Worm (Caenorhabditis elegans) whole organism, L3 larva: ENCODE measurements around the gene srsx-36.

Experiments
- R02D3.7 ChIP-seq: fragments of 150-350 bp; optimal IDR thresholded peaks from 2 replicates; lab custom pipeline; 2014; ENCODE audit warnings: missing biosample characterization, missing genetic modification characterization
- ZK546.5 ChIP-seq: sonication (generic microtip); optimal IDR thresholded peaks from 2 replicates; lab custom pipeline; 2017; ENCODE audit warnings: missing biosample characterization, missing genetic modification characterization
- aly-2 ChIP-seq: fragments of 150-350 bp; optimal IDR thresholded peaks from 2 replicates; lab custom pipeline; 2014; ENCODE audit warnings: missing biosample characterization, missing genetic modification characterization
- ama-1 ChIP-seq: fragments of 150-350 bp; optimal IDR thresholded peaks from 2 replicates; lab custom pipeline; 2018
- ceh-82 ChIP-seq: fragments of 150-350 bp; optimal IDR thresholded peaks from 2 replicates; lab custom pipeline; 2014; ENCODE audit warnings: missing biosample characterization, missing genetic modification characterization
- ceh-9 ChIP-seq: sonication (generic microtip); optimal IDR thresholded peaks from 2 replicates; lab custom pipeline; 2018; ENCODE audit warnings: missing biosample characterization, missing genetic modification characterization
- daf-12 ChIP-seq: fragments of 150-350 bp; optimal IDR thresholded peaks from 2 replicates; lab custom pipeline; 2014; ENCODE audit warnings: missing biosample characterization, missing genetic modification reagents, missing genetic modification characterization
- egl-27 ChIP-seq: sonication (generic microtip); optimal IDR thresholded peaks from 4 replicates; lab custom pipeline; 2017; ENCODE audit warnings: missing biosample characterization, missing genetic modification reagents, missing genetic modification characterization
- elt-3 ChIP-seq, 3 experiments: fragments of 150-350 bp in 1 of 3; sonication (generic microtip) in 2 of 3; optimal IDR thresholded peaks; 2 replicates in 2 of 3; 4 replicates in 1 of 3; lab custom pipeline; 2014 to 2017; ENCODE audit warnings: missing biosample characterization in 3 of 3, missing genetic modification characterization in 3 of 3
- eor-1 ChIP-seq, 2 experiments: fragments of 150-350 bp; optimal IDR thresholded peaks; 2 replicates each; lab custom pipeline; 2014 to 2018; ENCODE audit warnings: missing biosample characterization in 2 of 2, missing genetic modification characterization in 2 of 2
- fkh-10 ChIP-seq: sonication (generic microtip); optimal IDR thresholded peaks from 2 replicates; lab custom pipeline; 2017; ENCODE audit warnings: missing biosample characterization, missing genetic modification reagents, missing genetic modification characterization
- fkh-2 ChIP-seq: fragments of 150-350 bp; optimal IDR thresholded peaks from 2 replicates; lab custom pipeline; 2014; ENCODE audit warnings: missing biosample characterization, missing genetic modification reagents, missing genetic modification characterization
- fos-1 ChIP-seq: fragments of 150-350 bp; optimal IDR thresholded peaks from 2 replicates; lab custom pipeline; 2014; ENCODE audit warnings: missing biosample characterization, missing genetic modification characterization
- hmg-11 ChIP-seq: sonication (generic microtip); optimal IDR thresholded peaks from 2 replicates; lab custom pipeline; 2016; ENCODE audit warnings: missing genetic modification characterization, missing compliant biosample characterization
- lin-15B ChIP-seq: fragments of 150-350 bp; optimal IDR thresholded peaks from 2 replicates; lab custom pipeline; 2014; ENCODE audit warnings: missing biosample characterization, missing genetic modification characterization
- lsy-12 ChIP-seq: sonication (generic microtip); optimal IDR thresholded peaks from 2 replicates; lab custom pipeline; 2016; ENCODE audit warnings: mild to moderate bottlenecking, missing genetic modification characterization, missing compliant biosample characterization
- mdl-1 ChIP-seq: fragments of 150-350 bp; optimal IDR thresholded peaks from 2 replicates; lab custom pipeline; 2014; ENCODE audit warnings: missing biosample characterization, missing genetic modification characterization
- mml-1 ChIP-seq: fragments of 150-350 bp; sonication (generic microtip); optimal IDR thresholded peaks from 3 replicates; lab custom pipeline; 2014; ENCODE audit warnings: missing biosample characterization, missing genetic modification characterization
- nhr-11 ChIP-seq: fragments of 150-350 bp; optimal IDR thresholded peaks from 2 replicates; lab custom pipeline; 2014; ENCODE audit warnings: missing biosample characterization, missing genetic modification characterization
- nhr-12 ChIP-seq: fragments of 150-350 bp; optimal IDR thresholded peaks from 2 replicates; lab custom pipeline; 2014; ENCODE audit warnings: missing biosample characterization, missing genetic modification characterization
- nhr-237 ChIP-seq: fragments of 150-350 bp; optimal IDR thresholded peaks from 2 replicates; lab custom pipeline; 2014; ENCODE audit warnings: missing biosample characterization, missing genetic modification characterization
- nhr-25 ChIP-seq: sonication (generic microtip); optimal IDR thresholded peaks from 2 replicates; lab custom pipeline; 2017; ENCODE audit warnings: missing biosample characterization, missing genetic modification characterization
- nhr-28 ChIP-seq: fragments of 150-350 bp; optimal IDR thresholded peaks from 2 replicates; lab custom pipeline; 2014; ENCODE audit warnings: missing biosample characterization, missing genetic modification characterization
- nhr-43 ChIP-seq: sonication (generic microtip); optimal IDR thresholded peaks from 2 replicates; lab custom pipeline; 2016; ENCODE audit warnings: mild to moderate bottlenecking, missing genetic modification characterization, missing compliant biosample characterization; ENCODE audit not compliant: poor library complexity, severe bottlenecking
- nhr-76 ChIP-seq: fragments of 150-350 bp; sonication (generic microtip); optimal IDR thresholded peaks from 5 replicates; lab custom pipeline; 2014; ENCODE audit warnings: missing biosample characterization, missing genetic modification characterization
- nhr-77 ChIP-seq: fragments of 150-350 bp; optimal IDR thresholded peaks from 2 replicates; lab custom pipeline; 2014; ENCODE audit warnings: missing biosample characterization, missing genetic modification characterization
- pha-4 ChIP-seq: fragments of 150-350 bp; optimal IDR thresholded peaks from 2 replicates; lab custom pipeline; 2014; ENCODE audit warnings: missing biosample characterization, missing genetic modification reagents, missing genetic modification characterization
- pqm-1 ChIP-seq: fragments of 150-350 bp; optimal IDR thresholded peaks from 2 replicates; lab custom pipeline; 2017; ENCODE audit warnings: missing biosample characterization, missing genetic modification characterization, inconsistent platforms
- sea-2 ChIP-seq: fragments of 150-350 bp; sonication (generic microtip); optimal IDR thresholded peaks from 4 replicates; lab custom pipeline; 2014; ENCODE audit warnings: missing biosample characterization, missing genetic modification reagents, missing genetic modification characterization
- skn-1 ChIP-seq: fragments of 150-350 bp; optimal IDR thresholded peaks from 2 replicates; lab custom pipeline; 2014; ENCODE audit warnings: missing biosample characterization, missing genetic modification characterization
- snpc-4 ChIP-seq: fragments of 150-350 bp; optimal IDR thresholded peaks from 2 replicates; lab custom pipeline; 2014; ENCODE audit warnings: missing biosample characterization, missing genetic modification characterization
- tbx-2 ChIP-seq: sonication (generic microtip); optimal IDR thresholded peaks from 2 replicates; lab custom pipeline; 2016; ENCODE audit warnings: mild to moderate bottlenecking, missing genetic modification characterization, missing compliant biosample characterization
- unc-39 ChIP-seq: sonication (generic microtip); optimal IDR thresholded peaks from 4 replicates; lab custom pipeline; 2017; ENCODE audit warnings: missing biosample characterization, missing genetic modification characterization
- ztf-11 ChIP-seq: fragments of 150-350 bp; optimal IDR thresholded peaks from 2 replicates; lab custom pipeline; 2014; ENCODE audit warnings: missing biosample characterization, missing genetic modification characterization
- ztf-4 ChIP-seq: fragments of 150-350 bp; optimal IDR thresholded peaks from 2 replicates; lab custom pipeline; 2014; ENCODE audit warnings: missing biosample characterization, missing genetic modification characterization

The srsx-36 gene

ce11 chrV:15792409-15792808 lies 17.0 kb downstream of the srsx-36 start, which contains the start of gene T26E4.4:
T26E4.4 (minus strand) TSS chrV:15792509.
- TF ChIP-seq ceh-82 (tag; lab: Kevin White, UChicago) (no peak), nhr-43 (no peak), lin-15B (no peak), eor-1 (tag; optimal IDR thresholded peaks at IDR 0.05; lab: Kevin White, UChicago) (no peak), mdl-1 (tag; lab: Kevin White, UChicago) (no peak), pqm-1 (tag; lab: Kevin White, UChicago) (no peak), mml-1 (tag; lab: Kevin White, UChicago) (no peak), nhr-76 (tag; lab: Kevin White, UChicago) (no peak), unc-39 (tag; lab: Kevin White, UChicago) (no peak), nhr-237 (tag; lab: Kevin White, UChicago) (no peak), nhr-28 (no peak)

- TF ChIP-seq sea-2 (no peak), fkh-10 (GFP tag; lab: Kevin White, UChicago) (no peak), unc-39 (tag; lab: Kevin White, UChicago) (no peak), pqm-1 (tag; lab: Kevin White, UChicago) (no peak), fkh-2 (tag; lab: Kevin White, UChicago) (no peak), ama-1 (no peak), nhr-11 (tag; lab: Kevin White, UChicago) (no peak), nhr-12 (tag; lab: Kevin White, UChicago) (no peak), snpc-4 (tag; lab: Kevin White, UChicago) (no peak)
Measured at ce11 chrV:15782494-15782893, 26.9 kb downstream of the srsx-36 start, which contains the start of gene T26E4.3. T26E4.3 (plus strand) TSS chrV:15782794.

- TF ChIP-seq eor-1 (tag; optimal IDR thresholded peaks at IDR 0.05; lab: Kevin White, UChicago) (no peak), sea-2 (no peak), mml-1 (tag; lab: Kevin White, UChicago) (no peak), R02D3.7 (tag; lab: Kevin White, UChicago) (no peak), fkh-10 (GFP tag; lab: Kevin White, UChicago) (no peak), hmg-11 (tag; lab: Kevin White, UChicago) (no peak)
Measured at ce11 chrV:15781086-15781485, 28.4 kb downstream of the srsx-36 start, which contains the start of gene T26E4.2. T26E4.2 (plus strand) TSS chrV:15781386.

- no peak for TF ChIP-seq elt-3 (tag; optimal IDR thresholded peaks at IDR 0.05; lab: Kevin White, UChicago)
- no peak for TF ChIP-seq ceh-9 (tag; lab: Kevin White, UChicago)
- TF ChIP-seq nhr-25 (tag; lab: Kevin White, UChicago) = no peak
- TF ChIP-seq pqm-1 (tag; lab: Kevin White, UChicago) = no peak
- TF ChIP-seq skn-1 (tag; lab: Kevin White, UChicago) = no peak
- TF ChIP-seq sea-2 = no peak
- TF ChIP-seq tbx-2 (tag; lab: Kevin White, UChicago) = no peak
- no peak for TF ChIP-seq nhr-77 (tag; lab: Kevin White, UChicago)
- no peak for TF ChIP-seq pha-4 (tag; lab: Kevin White, UChicago)
- no peak for TF ChIP-seq unc-39 (tag; lab: Kevin White, UChicago)
- TF ChIP-seq ceh-82 (tag; lab: Kevin White, UChicago) = no peak
- TF ChIP-seq lin-15B = no peak
- TF ChIP-seq ama-1 = no peak
Measured at ce11 chrV:15779128-15779729, 30.2 kb downstream of the srsx-36 start, which contains the start of the genes nhr-285 and irld-52. nhr-285 (minus strand) TSS chrV:15779228. irld-52 (plus strand) TSS chrV:15779679.

ce11 chrV:15776651-15777050 lies 32.8 kb downstream of the srsx-36 start, which contains the start of gene nhr-283:
nhr-283 (minus strand) TSS chrV:15776751.
- TF ChIP-seq mdl-1 (tag; lab: Kevin White, UChicago) (no peak), snpc-4 (tag; lab: Kevin White, UChicago) (no peak), fos-1 (tag; lab: Kevin White, UChicago) (no peak), nhr-76 (tag; lab: Kevin White, UChicago) (no peak), mml-1 (tag; lab: Kevin White, UChicago) (no peak)

- no peak for TF ChIP-seq ceh-82 (tag; lab: Kevin White, UChicago)
- TF ChIP-seq lsy-12 (tag; lab: Kevin White, UChicago) = no peak
- no peak for TF ChIP-seq egl-27
- no peak for TF ChIP-seq ztf-4 (tag; lab: Kevin White, UChicago)
- no peak for TF ChIP-seq sea-2
- no peak for TF ChIP-seq tbx-2 (tag; lab: Kevin White, UChicago)
- TF ChIP-seq fos-1 (tag; lab: Kevin White, UChicago) = no peak
- no peak for TF ChIP-seq snpc-4 (tag; lab: Kevin White, UChicago)
- no peak for TF ChIP-seq nhr-43
- no peak for TF ChIP-seq daf-12 (tag; lab: Kevin White, UChicago)
- TF ChIP-seq ZK546.5 (tag; lab: Kevin White, UChicago) = no peak
- TF ChIP-seq elt-3 (tag; optimal IDR thresholded peaks at IDR 0.05; lab: Kevin White, UChicago) = no peak
- no peak for TF ChIP-seq nhr-11 (tag; lab: Kevin White, UChicago)
- no peak for TF ChIP-seq aly-2 (tag; lab: Kevin White, UChicago)
- TF ChIP-seq R02D3.7 (tag; lab: Kevin White, UChicago) = no peak
- no peak for TF ChIP-seq mml-1 (tag; lab: Kevin White, UChicago)
- TF ChIP-seq ztf-11 (tag; lab: Kevin White, UChicago) = no peak
- TF ChIP-seq fkh-2 (tag; lab: Kevin White, UChicago) = no peak
- no peak for TF ChIP-seq lin-15B
Measured at ce11 chrV:15773941-15774340, 35.5 kb downstream of the srsx-36 start.
